Worm (Caenorhabditis elegans): ENCODE measurements around the gene C13G3.1.

The C13G3.1 gene

DNA sequence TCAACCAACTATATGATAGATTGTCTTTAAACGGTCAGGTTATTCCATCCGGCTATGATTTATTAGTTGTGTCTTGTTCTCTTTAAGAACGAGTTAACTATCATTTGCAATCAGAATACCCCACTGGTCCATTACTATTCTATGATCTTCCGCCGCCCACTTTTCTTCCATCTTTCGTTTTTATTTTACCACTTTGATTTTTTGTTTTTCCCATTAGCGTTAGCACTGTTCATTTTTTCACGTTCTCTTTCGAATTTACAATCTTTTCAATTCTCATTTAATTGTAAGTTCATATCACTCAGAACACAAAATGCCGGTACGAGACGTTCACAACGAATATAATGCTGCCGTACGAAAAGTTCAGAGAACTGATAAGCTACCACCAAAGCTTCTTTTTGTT is 41.6 kb upstream of the C13G3.1 start, which contains the start of gene T04C12.7:
Gene T04C12.7 (plus strand): TSS at position 301 of the 400 bp plus-strand sequence.
- TF ChIP-seq ama-1 (optimal IDR thresholded peaks at IDR 0.05) = no peak
- no peak for TF ChIP-seq tbx-2 (tag; optimal IDR thresholded peaks at IDR 0.05)
- no peak for TF ChIP-seq nhr-12 (tag; optimal IDR thresholded peaks at IDR 0.05)
- no peak for TF ChIP-seq lin-39 (tag; optimal IDR thresholded peaks at IDR 0.05)
- TF ChIP-seq nhr-11 (tag; optimal IDR thresholded peaks at IDR 0.05) = no peak
- TF ChIP-seq jun-1 (tag; optimal IDR thresholded peaks at IDR 0.05) = no peak
- no peak for TF ChIP-seq nhr-23 (tag; optimal IDR thresholded peaks at IDR 0.05)
- no peak for TF ChIP-seq nhr-28 (tag; optimal IDR thresholded peaks at IDR 0.05)

- no peak for TF ChIP-seq egl-5 (tag; optimal IDR thresholded peaks at IDR 0.05)
- TF ChIP-seq nhr-23 (tag; optimal IDR thresholded peaks at IDR 0.05) = peak; percentile 16
These were observed 39.7 kb upstream of the C13G3.1 start, which contains the start of gene T04C12.33 for ce11 chrV:11051921-11052320. Gene T04C12.33, plus strand, starts transcription at chrV:11052221.

DNA sequence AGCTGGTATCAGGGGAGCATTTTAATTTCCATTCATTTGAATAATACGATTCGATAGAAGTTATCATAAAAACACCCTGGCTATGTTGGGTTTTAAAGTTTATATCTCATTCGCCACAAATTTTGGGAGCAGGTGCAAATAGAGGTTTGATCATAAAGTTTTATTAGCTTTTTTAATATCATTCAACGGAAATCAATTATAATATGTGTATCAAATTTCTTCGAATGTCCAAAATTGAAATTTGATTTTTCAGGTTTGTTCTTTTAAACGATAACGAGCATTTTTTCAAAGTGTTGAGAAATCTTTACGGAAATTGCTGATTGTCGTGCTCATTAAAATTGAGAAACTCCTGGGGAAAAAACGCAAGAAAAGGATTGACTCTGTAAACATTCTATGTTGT is 36.4 kb upstream of the C13G3.1 start, which contains the start of gene srh-74:
Gene srh-74 (minus strand): TSS at position 101 of the 400 bp plus-strand sequence.
- no peak for TF ChIP-seq nhr-43 (tag; optimal IDR thresholded peaks at IDR 0.05; ENCODE audit: poor library complexity, severe bottlenecking)
- no peak for TF ChIP-seq unc-62 (GFP tag; optimal IDR thresholded peaks at IDR 0.05)
- no peak for TF ChIP-seq lin-15B (tag; optimal IDR thresholded peaks at IDR 0.05)
- TF ChIP-seq snpc-4 (tag; optimal IDR thresholded peaks at IDR 0.05) = no peak
- TF ChIP-seq tbx-2 (tag; optimal IDR thresholded peaks at IDR 0.05) = no peak
- TF ChIP-seq mml-1 (tag; optimal IDR thresholded peaks at IDR 0.05) = no peak
- no peak for TF ChIP-seq unc-39 (tag; optimal IDR thresholded peaks at IDR 0.05)
- no peak for TF ChIP-seq ZK546.5 (tag; optimal IDR thresholded peaks at IDR 0.05)
- TF ChIP-seq aly-2 (tag; optimal IDR thresholded peaks at IDR 0.05) = no peak
- no peak for TF ChIP-seq ceh-16 (tag; optimal IDR thresholded peaks at IDR 0.05)
- TF ChIP-seq elt-1 (tag; optimal IDR thresholded peaks at IDR 0.05) = no peak
- no peak for TF ChIP-seq nhr-23 (tag; optimal IDR thresholded peaks at IDR 0.05)
- TF ChIP-seq pha-4 (tag; optimal IDR thresholded peaks at IDR 0.05) = no peak
- TF ChIP-seq sea-2 (GFP tag; optimal IDR thresholded peaks at IDR 0.05) = no peak
- no peak for TF ChIP-seq nhr-67 (tag; optimal IDR thresholded peaks at IDR 0.05)
- TF ChIP-seq ceh-82 (tag; optimal IDR thresholded peaks at IDR 0.05) = no peak

- TF ChIP-seq elt-2 (tag; optimal IDR thresholded peaks at IDR 0.05) = peak; percentile 72
- TF ChIP-seq pqm-1 (tag; optimal IDR thresholded peaks at IDR 0.05) = peak; percentile 83
- no peak for TF ChIP-seq daf-12 (tag; optimal IDR thresholded peaks at IDR 0.05)
- no peak for TF ChIP-seq sea-2 (GFP tag; optimal IDR thresholded peaks at IDR 0.05)
- TF ChIP-seq tbx-2 (tag; optimal IDR thresholded peaks at IDR 0.05) = no peak
- TF ChIP-seq lsy-12 (tag; optimal IDR thresholded peaks at IDR 0.05) = no peak
- TF ChIP-seq unc-62 (GFP tag; optimal IDR thresholded peaks at IDR 0.05) = no peak
- no peak for TF ChIP-seq egl-5 (tag; optimal IDR thresholded peaks at IDR 0.05)
These were observed 34.5 kb upstream of the C13G3.1 start, which contains the start of gene dhs-18 for ce11 chrV:11046730-11047129. Gene dhs-18, minus strand, starts transcription at chrV:11046833.

- TF ChIP-seq pha-4 (tag; optimal IDR thresholded peaks at IDR 0.05) = peak; percentile 68
- TF ChIP-seq ztf-4 (tag; optimal IDR thresholded peaks at IDR 0.05) = no peak
- TF ChIP-seq snpc-4 (tag; optimal IDR thresholded peaks at IDR 0.05) = no peak
- TF ChIP-seq nhr-28 (tag; optimal IDR thresholded peaks at IDR 0.05) = no peak
These were observed 31.5 kb upstream of the C13G3.1 start, which contains the start of gene C45B11.6 for ce11 chrV:11043767-11044166. Gene C45B11.6, plus strand, starts transcription at chrV:11044067.

- TF ChIP-seq zag-1 (tag; optimal IDR thresholded peaks at IDR 0.05) (no peak), elt-3 (tag; optimal IDR thresholded peaks at IDR 0.05) (no peak), lin-15B (tag; optimal IDR thresholded peaks at IDR 0.05) (no peak), ztf-11 (tag; optimal IDR thresholded peaks at IDR 0.05) (no peak), unc-39 (tag; optimal IDR thresholded peaks at IDR 0.05) (no peak), lsy-12 (tag; optimal IDR thresholded peaks at IDR 0.05) (no peak), fkh-2 (tag; optimal IDR thresholded peaks at IDR 0.05) (no peak), aly-2 (tag; optimal IDR thresholded peaks at IDR 0.05) (no peak), pha-4 (tag; optimal IDR thresholded peaks at IDR 0.05) (no peak), mdl-1 (tag; optimal IDR thresholded peaks at IDR 0.05) (no peak), nhr-28 (tag; optimal IDR thresholded peaks at IDR 0.05) (no peak), mml-1 (tag; optimal IDR thresholded peaks at IDR 0.05) (no peak), R02D3.7 (tag; optimal IDR thresholded peaks at IDR 0.05) (no peak)
These were observed 30.3 kb upstream of the C13G3.1 start, which contains the start of gene C45B11.2 for ce11 chrV:11042538-11042937. Gene C45B11.2, plus strand, starts transcription at chrV:11042710.
